Worm (Caenorhabditis elegans) whole organism, L2 larva: ENCODE measurements around the gene srtx-1.

Experiments used
- ZK546.5 ChIP-seq: sonication (generic microtip); optimal IDR thresholded peaks from 2 replicates; lab custom pipeline; 2017; ENCODE audit warnings: missing biosample characterization, missing genetic modification characterization
- egl-27 ChIP-seq: sonication (generic microtip); optimal IDR thresholded peaks from 3 replicates; lab custom pipeline; 2017; ENCODE audit warnings: missing biosample characterization, missing genetic modification reagents, missing genetic modification characterization
- lin-13 ChIP-seq: fragments of 150-350 bp; optimal IDR thresholded peaks from 2 replicates; lab custom pipeline; 2014; ENCODE audit warnings: missing biosample characterization, missing genetic modification reagents, missing genetic modification characterization
- mdl-1 ChIP-seq, 2 experiments: fragments of 150-350 bp in 1 of 2; sonication (generic microtip) in 1 of 2; optimal IDR thresholded peaks; 2 replicates each; lab custom pipeline; 2017; ENCODE audit warnings: missing biosample characterization in 2 of 2, missing genetic modification characterization in 2 of 2
- nhr-6 ChIP-seq: fragments of 150-350 bp; optimal IDR thresholded peaks from 2 replicates; lab custom pipeline; 2014; ENCODE audit warnings: missing biosample characterization, missing genetic modification characterization
- snpc-4 ChIP-seq: fragments of 150-350 bp; optimal IDR thresholded peaks from 2 replicates; lab custom pipeline; 2014; ENCODE audit warnings: missing biosample characterization, missing genetic modification characterization
- unc-55 ChIP-seq: fragments of 150-350 bp; sonication (generic microtip); optimal IDR thresholded peaks from 3 replicates; lab custom pipeline; 2014; ENCODE audit warnings: missing biosample characterization, missing genetic modification reagents, missing genetic modification characterization
- unc-62 ChIP-seq: fragments of 150-350 bp; optimal IDR thresholded peaks from 2 replicates; lab custom pipeline; 2014; ENCODE audit warnings: missing biosample characterization, missing genetic modification reagents, missing genetic modification characterization

ce11 chrIV:7428347-7428746 lies 7.3 kb downstream of the srtx-1 start:
- TF ChIP-seq unc-55 (no peak), mdl-1 (tag; optimal IDR thresholded peaks at IDR 0.05; lab: Kevin White, UChicago) (no peak), ZK546.5 (tag; lab: Kevin White, UChicago) (no peak), unc-62 (GFP tag; lab: Kevin White, UChicago) (no peak), lin-13 (no peak), snpc-4 (tag; lab: Kevin White, UChicago) (no peak), egl-27 (tag; lab: Kevin White, UChicago) (no peak), nhr-6 (tag; lab: Kevin White, UChicago) (no peak)
